Fruit fly (Drosophila melanogaster): ENCODE measurements around the gene CG3919.

CG3919 gene

dm6 chr3L:14451534-14451933 lies 41.1 kb downstream of the CG3919 start (continued):
- no peak for TF ChIP-seq Eip93F (GFP tag; optimal IDR thresholded peaks at IDR 0.05)
- TF ChIP-seq CG6276 (GFP tag; optimal IDR thresholded peaks at IDR 0.05): peak; percentile 55
- peak; percentile 65 for TF ChIP-seq esn (GFP tag; optimal IDR thresholded peaks at IDR 0.05)
- TF ChIP-seq Blimp-1 (GFP tag; optimal IDR thresholded peaks at IDR 0.05): no peak
- peak; percentile 39 for TF ChIP-seq CG7368 (GFP tag; optimal IDR thresholded peaks at IDR 0.05)
- TF ChIP-seq dsx (GFP tag; optimal IDR thresholded peaks at IDR 0.05; ENCODE audit: poor library complexity, severe bottlenecking): no peak
- TF ChIP-seq achi (GFP tag; optimal IDR thresholded peaks at IDR 0.05): peak; percentile 72
- peak; percentile 56 for TF ChIP-seq Lpt (GFP tag; optimal IDR thresholded peaks at IDR 0.05)
- peak in 1 of 2 experiments; percentile 51 for TF ChIP-seq salr (GFP tag; optimal IDR thresholded peaks at IDR 0.05)
- no peak for TF ChIP-seq ss (GFP tag; optimal IDR thresholded peaks at IDR 0.05)
- TF ChIP-seq Met (GFP tag; optimal IDR thresholded peaks at IDR 0.05): peak; percentile 63
- TF ChIP-seq Ets21C (GFP tag; optimal IDR thresholded peaks at IDR 0.05): no peak
- TF ChIP-seq Hr38 (GFP tag; optimal IDR thresholded peaks at IDR 0.05): no peak
- TF ChIP-seq CG1621 (tag; optimal IDR thresholded peaks at IDR 0.05): no peak
- TF ChIP-seq Eip75B (GFP tag; optimal IDR thresholded peaks at IDR 0.05): peak; percentile 50
- TF ChIP-seq Sox14 (GFP tag; optimal IDR thresholded peaks at IDR 0.05): peak; percentile 58
- TF ChIP-seq CG3032 (tag; optimal IDR thresholded peaks at IDR 0.05): no peak
- no peak for TF ChIP-seq vri (GFP tag; optimal IDR thresholded peaks at IDR 0.05)
- peak; percentile 83 for TF ChIP-seq Eip78C (GFP tag)
- peak; percentile 41 for TF ChIP-seq CG8319 (GFP tag; optimal IDR thresholded peaks at IDR 0.05)
- no peak for TF ChIP-seq CG6808 (GFP tag; optimal IDR thresholded peaks at IDR 0.05)
- TF ChIP-seq CG11902 (GFP tag; optimal IDR thresholded peaks at IDR 0.05): peak; percentile 35
- TF ChIP-seq CG4318 (GFP tag; optimal IDR thresholded peaks at IDR 0.05): peak; percentile 66
- TF ChIP-seq CG10669 (GFP tag; optimal IDR thresholded peaks at IDR 0.05): peak; percentile 21
- TF ChIP-seq fd85E (GFP tag; optimal IDR thresholded peaks at IDR 0.05): no peak
- peak; percentile 88 for TF ChIP-seq CG32006 (GFP tag; optimal IDR thresholded peaks at IDR 0.05)
- TF ChIP-seq dac (GFP tag; optimal IDR thresholded peaks at IDR 0.05): peak; percentile 58
- TF ChIP-seq fkh (GFP tag; optimal IDR thresholded peaks at IDR 0.05): no peak
- peak; percentile 54 for TF ChIP-seq Sox102F (GFP tag; optimal IDR thresholded peaks at IDR 0.05)
- TF ChIP-seq net (GFP tag; optimal IDR thresholded peaks at IDR 0.05): peak; percentile 53
- TF ChIP-seq Sox15 (GFP tag; optimal IDR thresholded peaks at IDR 0.05): peak; percentile 2
- no peak for TF ChIP-seq CG16779 (tag; optimal IDR thresholded peaks at IDR 0.05)
- no peak for TF ChIP-seq CG9139 (GFP tag; optimal IDR thresholded peaks at IDR 0.05)
- peak; percentile 85 for TF ChIP-seq CG15336 (GFP tag; IDR thresholded peaks at IDR 0.05)
- peak; percentile 71 for TF ChIP-seq CG3919 (GFP tag; optimal IDR thresholded peaks at IDR 0.05)

dm6 chr3L:14452419-14453259 lies 42.2 kb downstream of the CG3919 start:
- TF ChIP-seq CG6163 (GFP tag; IDR thresholded peaks at IDR 0.05) (no peak), Hr38 (GFP tag; optimal IDR thresholded peaks at IDR 0.05) (no peak), dac (GFP tag; optimal IDR thresholded peaks at IDR 0.05) (no peak), cyc (GFP tag; optimal IDR thresholded peaks at IDR 0.05) (no peak)

DNA sequence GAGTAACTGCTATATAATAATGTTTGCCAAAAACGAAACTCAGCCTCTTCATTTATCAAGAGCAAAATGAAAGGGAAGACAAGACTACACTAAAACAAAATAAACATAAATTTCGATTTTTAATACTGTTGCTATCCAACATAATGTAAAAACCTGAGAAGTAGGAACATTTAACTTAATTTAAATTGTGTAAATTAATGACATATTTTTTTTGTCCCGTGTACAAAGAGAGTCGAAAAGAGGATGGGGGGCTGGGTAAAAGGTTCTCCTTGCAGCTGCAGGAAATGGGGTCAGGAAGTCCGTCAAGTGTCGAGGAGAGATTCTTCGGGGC lies 42.8 kb downstream of the CG3919 start:
- no peak for TF ChIP-seq CG15336 (GFP tag; IDR thresholded peaks at IDR 0.05)
- peak; percentile 58 for TF ChIP-seq CG31627 (GFP tag; optimal IDR thresholded peaks at IDR 0.05)
- no peak for TF ChIP-seq CG4318 (GFP tag; optimal IDR thresholded peaks at IDR 0.05)
- TF ChIP-seq CG6792 (GFP tag; optimal IDR thresholded peaks at IDR 0.05): peak; percentile 24
- peak; percentile 35 for TF ChIP-seq net (GFP tag; optimal IDR thresholded peaks at IDR 0.05)
- peak; percentile 75 for TF ChIP-seq Met (GFP tag; optimal IDR thresholded peaks at IDR 0.05)
- TF ChIP-seq CG6276 (GFP tag; optimal IDR thresholded peaks at IDR 0.05): no peak
- TF ChIP-seq Eip78C (GFP tag): peak; percentile 87
- TF ChIP-seq fkh (GFP tag; optimal IDR thresholded peaks at IDR 0.05): no peak
- TF ChIP-seq salr (GFP tag; optimal IDR thresholded peaks at IDR 0.05): no peak
- peak; percentile 24 for TF ChIP-seq CG3919 (GFP tag; optimal IDR thresholded peaks at IDR 0.05)
- TF ChIP-seq esn (GFP tag; optimal IDR thresholded peaks at IDR 0.05): peak; percentile 74
- TF ChIP-seq Sox15 (GFP tag; optimal IDR thresholded peaks at IDR 0.05): no peak
- peak; percentile 29 for TF ChIP-seq vri (GFP tag; optimal IDR thresholded peaks at IDR 0.05)
- TF ChIP-seq CG6854 (GFP tag; optimal IDR thresholded peaks at IDR 0.05): no peak
- TF ChIP-seq CG11294 (GFP tag; IDR thresholded peaks at IDR 0.05): no peak
- peak; percentile 32 for TF ChIP-seq CG34406 (GFP tag; optimal IDR thresholded peaks at IDR 0.05)
- TF ChIP-seq CG6163 (GFP tag; IDR thresholded peaks at IDR 0.05): no peak
- TF ChIP-seq CG9139 (GFP tag; optimal IDR thresholded peaks at IDR 0.05): no peak
- TF ChIP-seq CG32006 (GFP tag; optimal IDR thresholded peaks at IDR 0.05): no peak
- peak; percentile 19 for TF ChIP-seq CG7368 (GFP tag; optimal IDR thresholded peaks at IDR 0.05)
- TF ChIP-seq Sox14 (GFP tag; optimal IDR thresholded peaks at IDR 0.05): peak; percentile 25
- peak; percentile 19 for TF ChIP-seq CG8632 (GFP tag; optimal IDR thresholded peaks at IDR 0.05)
- no peak for TF ChIP-seq Eip93F (GFP tag; optimal IDR thresholded peaks at IDR 0.05)
- no peak for TF ChIP-seq dac (GFP tag; optimal IDR thresholded peaks at IDR 0.05)
- TF ChIP-seq fd85E (GFP tag; optimal IDR thresholded peaks at IDR 0.05): no peak
- TF ChIP-seq CG8319 (GFP tag; optimal IDR thresholded peaks at IDR 0.05): no peak
- no peak for TF ChIP-seq Ets96B (tag; optimal IDR thresholded peaks at IDR 0.05)
